Worm (Caenorhabditis elegans) whole organism, L1 larva: ENCODE data around the gene lys-3.

Source experiments
- Y116A8C.19 ChIP-seq: sonication (generic microtip); optimal IDR thresholded peaks from 2 replicates; lab custom pipeline; 2016; ENCODE audit warnings: missing compliant biosample characterization, missing genetic modification characterization, borderline replicate concordance
- aly-2 ChIP-seq: fragments of 150-350 bp; optimal IDR thresholded peaks from 2 replicates; lab custom pipeline; 2014; ENCODE audit warnings: missing biosample characterization, missing genetic modification characterization
- blmp-1 ChIP-seq: fragments of 150-350 bp; optimal IDR thresholded peaks from 2 replicates; lab custom pipeline; 2014; ENCODE audit warnings: missing biosample characterization, missing genetic modification characterization
- ceh-63 ChIP-seq: fragments of 200-800 bp; sonication (Bioruptor generic); optimal IDR thresholded peaks from 2 replicates; lab custom pipeline; 2018; ENCODE audit warnings: mild to moderate bottlenecking, missing genetic modification characterization, missing compliant biosample characterization
- ceh-88 ChIP-seq: fragments of 200-800 bp; sonication (Bioruptor generic); IDR thresholded peaks from 2 replicates; pipeline ENCODE4 v1.3.6; 2022; ENCODE audit warnings: missing genetic modification characterization, missing compliant biosample characterization
- dpl-1 ChIP-seq, 3 experiments: fragments of 150-350 bp in 2 of 3; sonication (generic microtip) in 1 of 3; optimal IDR thresholded peaks; 2 replicates each; lab custom pipeline; 2014 to 2017; ENCODE audit warnings: missing biosample characterization in 3 of 3, missing genetic modification characterization in 3 of 3, missing genetic modification reagents in 3 of 3
- dsc-1 ChIP-seq: sonication (generic microtip); optimal IDR thresholded peaks from 2 replicates; lab custom pipeline; 2016; ENCODE audit warnings: mild to moderate bottlenecking, missing genetic modification characterization, missing compliant biosample characterization
- efl-1 ChIP-seq, 4 experiments: fragments of 150-350 bp; optimal IDR thresholded peaks in 3 of 4; peaks in 1 of 4; 1 replicate in 1 of 4; 2 replicates in 3 of 4; lab custom pipeline; 2014; ENCODE audit warnings: missing biosample characterization in 2 of 4, missing genetic modification characterization in 2 of 4, missing genetic modification reagents in 2 of 4
- efl-3 ChIP-seq: fragments of 200-800 bp; sonication (Bioruptor generic); optimal IDR thresholded peaks from 2 replicates; lab custom pipeline; 2018; ENCODE audit warnings: mild to moderate bottlenecking, missing genetic modification characterization, missing compliant biosample characterization
- elt-2 ChIP-seq: sonication (generic microtip); optimal IDR thresholded peaks from 2 replicates; lab custom pipeline; 2016; ENCODE audit warnings: missing genetic modification characterization, mild to moderate bottlenecking, inconsistent platforms, missing compliant biosample characterization, missing genetic modification reagents
- elt-3 ChIP-seq, 6 experiments: fragments of 150-350 bp in 1 of 6; sonication (generic microtip); optimal IDR thresholded peaks; 2 replicates each; lab custom pipeline; 2017 to 2018; ENCODE audit warnings: missing biosample characterization in 6 of 6, missing genetic modification characterization in 6 of 6, inconsistent platforms in 1 of 6
- fkh-10 ChIP-seq: sonication (generic microtip); optimal IDR thresholded peaks from 2 replicates; lab custom pipeline; 2017; ENCODE audit warnings: missing biosample characterization, missing genetic modification reagents, missing genetic modification characterization
- fkh-8 ChIP-seq: sonication (generic microtip); optimal IDR thresholded peaks from 2 replicates; lab custom pipeline; 2016; ENCODE audit warnings: mild to moderate bottlenecking, missing genetic modification characterization, missing compliant biosample characterization
- irx-1 ChIP-seq: sonication (generic microtip); optimal IDR thresholded peaks from 2 replicates; lab custom pipeline; 2016; ENCODE audit warnings: missing genetic modification characterization, missing compliant biosample characterization
- lin-14 ChIP-seq: fragments of 200-800 bp; sonication (Bioruptor generic); optimal IDR thresholded peaks from 2 replicates; lab custom pipeline; 2018; ENCODE audit warnings: mild to moderate bottlenecking, missing genetic modification characterization, moderate library complexity, missing compliant biosample characterization
- lin-15B ChIP-seq: fragments of 150-350 bp; sonication (generic microtip); optimal IDR thresholded peaks from 3 replicates; lab custom pipeline; 2014; ENCODE audit warnings: missing biosample characterization, missing genetic modification characterization
- lin-39 ChIP-seq: fragments of 150-350 bp; optimal IDR thresholded peaks from 2 replicates; lab custom pipeline; 2014; ENCODE audit warnings: missing biosample characterization, missing genetic modification reagents, missing genetic modification characterization
- lsy-2 ChIP-seq, 2 experiments: fragments of 150-350 bp; optimal IDR thresholded peaks; 2 replicates each; lab custom pipeline; 2014; ENCODE audit warnings: missing biosample characterization in 2 of 2, missing genetic modification characterization in 2 of 2
- mab-9 ChIP-seq: fragments of 200-800 bp; sonication (Bioruptor generic); IDR thresholded peaks from 2 replicates; pipeline ENCODE4 v1.3.6; 2022; ENCODE audit warnings: missing genetic modification reagents, missing genetic modification characterization, missing compliant biosample characterization
- mdl-1 ChIP-seq, 2 experiments: fragments of 150-350 bp; optimal IDR thresholded peaks; 2 replicates each; lab custom pipeline; 2014 to 2017; ENCODE audit warnings: missing biosample characterization in 2 of 2, missing genetic modification characterization in 2 of 2, inconsistent platforms in 1 of 2
- mep-1 ChIP-seq: fragments of 150-350 bp; optimal IDR thresholded peaks from 2 replicates; lab custom pipeline; 2014; ENCODE audit warnings: missing biosample characterization, missing genetic modification characterization
- nhr-11 ChIP-seq: fragments of 150-350 bp; optimal IDR thresholded peaks from 2 replicates; lab custom pipeline; 2014; ENCODE audit warnings: missing biosample characterization, missing genetic modification characterization
- nhr-19 ChIP-seq: fragments of 200-800 bp; sonication (Bioruptor generic); conservative IDR thresholded peaks from 2 replicates; pipeline ENCODE4 v1.3.6; 2022; ENCODE audit warnings: missing genetic modification characterization, missing compliant biosample characterization
- nhr-20 ChIP-seq: sonication (generic microtip); optimal IDR thresholded peaks from 2 replicates; lab custom pipeline; 2016; ENCODE audit warnings: mild to moderate bottlenecking, missing genetic modification characterization, missing compliant biosample characterization
- nhr-28 ChIP-seq: fragments of 150-350 bp; optimal IDR thresholded peaks from 2 replicates; lab custom pipeline; 2014; ENCODE audit warnings: missing biosample characterization, missing genetic modification characterization
- nhr-47 ChIP-seq: sonication (generic microtip); optimal IDR thresholded peaks from 2 replicates; lab custom pipeline; 2016; ENCODE audit warnings: mild to moderate bottlenecking, missing genetic modification characterization, moderate library complexity, missing compliant biosample characterization
- nhr-71 ChIP-seq: sonication (generic microtip); optimal IDR thresholded peaks from 2 replicates; lab custom pipeline; 2016; ENCODE audit warnings: mild to moderate bottlenecking, missing genetic modification characterization, moderate library complexity, missing compliant biosample characterization
- nhr-76 ChIP-seq: sonication (generic microtip); optimal IDR thresholded peaks from 2 replicates; lab custom pipeline; 2017; ENCODE audit warnings: missing biosample characterization, missing genetic modification characterization
- nhr-77 ChIP-seq: fragments of 150-350 bp; optimal IDR thresholded peaks from 2 replicates; lab custom pipeline; 2014; ENCODE audit warnings: missing biosample characterization, missing genetic modification characterization
- nhr-85 ChIP-seq: sonication (generic microtip); peaks from one replicate; lab custom pipeline; 2016; ENCODE audit warnings: missing genetic modification characterization, inconsistent platforms, missing compliant biosample characterization
- nhr-90 ChIP-seq: sonication (generic microtip); optimal IDR thresholded peaks from 2 replicates; lab custom pipeline; 2016; ENCODE audit warnings: mild to moderate bottlenecking, missing genetic modification characterization, missing compliant biosample characterization; ENCODE audit not compliant: poor library complexity
- pag-3 ChIP-seq: sonication (generic microtip); optimal IDR thresholded peaks from 2 replicates; lab custom pipeline; 2017; ENCODE audit warnings: missing genetic modification characterization, mild to moderate bottlenecking, missing compliant biosample characterization, antibody characterized with exemption, borderline replicate concordance; ENCODE audit not compliant: insufficient read depth
- rnt-1 ChIP-seq: sonication (generic microtip); optimal IDR thresholded peaks from 2 replicates; lab custom pipeline; 2016; ENCODE audit warnings: mild to moderate bottlenecking, missing genetic modification characterization, moderate library complexity, missing compliant biosample characterization
- skn-1 ChIP-seq: fragments of 150-350 bp; optimal IDR thresholded peaks from 2 replicates; lab custom pipeline; 2014; ENCODE audit warnings: missing biosample characterization, missing genetic modification characterization
- snu-23 ChIP-seq: sonication (generic microtip); optimal IDR thresholded peaks from 2 replicates; lab custom pipeline; 2016; ENCODE audit warnings: missing genetic modification characterization, missing compliant biosample characterization
- sox-4 ChIP-seq: sonication (generic microtip); optimal IDR thresholded peaks from 2 replicates; lab custom pipeline; 2016; ENCODE audit warnings: missing genetic modification characterization, missing compliant biosample characterization
- sptf-1 ChIP-seq: fragments of 150-350 bp; optimal IDR thresholded peaks from 2 replicates; lab custom pipeline; 2014; ENCODE audit warnings: missing biosample characterization, missing genetic modification characterization
- swsn-7 ChIP-seq: sonication (generic microtip); optimal IDR thresholded peaks from 2 replicates; lab custom pipeline; 2016; ENCODE audit warnings: missing genetic modification characterization, missing compliant biosample characterization
- tbx-2 ChIP-seq: sonication (generic microtip); optimal IDR thresholded peaks from 2 replicates; lab custom pipeline; 2016; ENCODE audit warnings: missing genetic modification characterization, missing compliant biosample characterization
- unc-130 ChIP-seq: fragments of 150-350 bp; optimal IDR thresholded peaks from 2 replicates; lab custom pipeline; 2017; ENCODE audit warnings: missing biosample characterization, missing genetic modification characterization, inconsistent platforms
- unc-62 ChIP-seq: fragments of 150-350 bp; optimal IDR thresholded peaks from 2 replicates; lab custom pipeline; 2014; ENCODE audit warnings: missing biosample characterization, missing genetic modification reagents, missing genetic modification characterization
- unc-86 ChIP-seq: sonication (generic microtip); optimal IDR thresholded peaks from 2 replicates; lab custom pipeline; 2016; ENCODE audit warnings: missing genetic modification characterization, missing compliant biosample characterization
- vab-15 ChIP-seq: sonication (generic microtip); optimal IDR thresholded peaks from 2 replicates; lab custom pipeline; 2017; ENCODE audit warnings: missing genotype, mild to moderate bottlenecking, missing genetic modification characterization, missing compliant biosample characterization
- xbp-1 ChIP-seq: sonication (generic microtip); optimal IDR thresholded peaks from 2 replicates; lab custom pipeline; 2016; ENCODE audit warnings: missing genetic modification characterization, missing compliant biosample characterization
- zip-4 ChIP-seq: fragments of 200-800 bp; sonication (Bioruptor generic); optimal IDR thresholded peaks from 2 replicates; lab custom pipeline; 2018; ENCODE audit warnings: mild to moderate bottlenecking, missing genetic modification characterization, moderate library complexity, missing compliant biosample characterization

Gene lys-3

ce11 chrV:10246443-10246885, 36.9 kb downstream of the lys-3 start (continued):
- TF ChIP-seq mab-9 (0 out of 2 replicates have a peak, but pooled peaks have one; percentile 51), nhr-71 (tag; lab: Kevin White, UChicago) (peak; percentile 84), nhr-20 (tag; lab: Kevin White, UChicago) (peak; percentile 30), mdl-1 (tag; optimal IDR thresholded peaks at IDR 0.05; lab: Kevin White, UChicago) (peak in 1 of 2 experiments; percentile 89), nhr-77 (no peak), pag-3 (tag; lab: Kevin White, UChicago) (no peak), unc-86 (peak; percentile 69), xbp-1 (tag; lab: Kevin White, UChicago) (peak; percentile 34), elt-3 (tag; optimal IDR thresholded peaks at IDR 0.05; lab: Kevin White, UChicago) (no peak), nhr-90 (tag; lab: Kevin White, UChicago) (no peak), efl-3 (GFP tag; lab: Kevin White, UChicago) (no peak), snu-23 (peak; percentile 51), nhr-85 (tag; lab: Kevin White, UChicago) (peak; percentile 67), nhr-47 (tag; lab: Kevin White, UChicago) (peak; percentile 78), irx-1 (peak; percentile 20), swsn-7 (tag; lab: Kevin White, UChicago) (peak; percentile 42), lin-14 (peak; percentile 94), rnt-1 (tag; lab: Kevin White, UChicago) (no peak), fkh-10 (peak; percentile 16), unc-62 (no peak), mep-1 (peak; percentile 44), dpl-1 (GFP tag; optimal IDR thresholded peaks at IDR 0.05; lab: Kevin White, UChicago) (peak; percentile 34 to 65 (median 44)), lsy-2 (tag; optimal IDR thresholded peaks at IDR 0.05; lab: Kevin White, UChicago) (peak; percentile 53 to 57), tbx-2 (tag; lab: Kevin White, UChicago) (no peak), nhr-28 (tag; lab: Kevin White, UChicago) (no peak), fkh-8 (tag; lab: Kevin White, UChicago) (peak; percentile 89), ceh-88 (GFP tag; lab: Robert Waterston, UW) (0 out of 2 replicates have a peak, but pooled peaks have one; percentile 48), dsc-1 (tag; lab: Kevin White, UChicago) (peak; percentile 91), aly-2 (tag; lab: Kevin White, UChicago) (no peak), lin-39 (tag; lab: Kevin White, UChicago) (no peak), sox-4 (tag; lab: Kevin White, UChicago) (peak; percentile 68), efl-1 (optimal IDR thresholded peaks at IDR 0.05; lab: Kevin White, UChicago) (peak; percentile 35 to 53), efl-1 (GFP tag; optimal IDR thresholded peaks at IDR 0.05 in 1 of 2; lab: Kevin White, UChicago) (peak; percentile 42 to 79), nhr-11 (tag; lab: Kevin White, UChicago) (peak; percentile 31), skn-1 (tag; lab: Kevin White, UChicago) (no peak)

ce11 chrV:10245615-10246014, 37.7 kb downstream of the lys-3 start:
- TF ChIP-seq dsc-1 (tag; lab: Kevin White, UChicago) (peak; percentile 6), nhr-20 (tag; lab: Kevin White, UChicago) (no peak)

ce11 chrV:10244018-10244720, 39.2 kb downstream of the lys-3 start:
- TF ChIP-seq sox-4 (tag; lab: Kevin White, UChicago) = no peak
- no peak for TF ChIP-seq zip-4 (GFP tag; lab: Kevin White, UChicago)
- TF ChIP-seq unc-62 = no peak
- no peak for TF ChIP-seq unc-130 (tag; lab: Kevin White, UChicago)
- TF ChIP-seq nhr-19 = no peak
- peak; percentile 11 for TF ChIP-seq fkh-8 (tag; lab: Kevin White, UChicago)
- no peak for TF ChIP-seq vab-15 (tag; lab: Kevin White, UChicago)
- TF ChIP-seq blmp-1 (tag; lab: Kevin White, UChicago) = no peak
- no peak for TF ChIP-seq lin-15B
- peak; percentile 34 for TF ChIP-seq elt-2 (tag; lab: Kevin White, UChicago)
- no peak for TF ChIP-seq mdl-1 (tag; optimal IDR thresholded peaks at IDR 0.05; lab: Kevin White, UChicago)
- TF ChIP-seq ceh-63 = no peak
- TF ChIP-seq sptf-1 (tag; lab: Kevin White, UChicago) = no peak
- no peak for TF ChIP-seq Y116A8C.19
- no peak for TF ChIP-seq nhr-76 (tag; lab: Kevin White, UChicago)
- peak; percentile 73 for TF ChIP-seq dsc-1 (tag; lab: Kevin White, UChicago)
